Fruit fly (Drosophila melanogaster) whole organism, prepupa: Measurements from ENCODE around the gene CG14137.

Source experiments
- CG11902 ChIP-seq: fragments of 200-800 bp; sonication (Bioruptor generic); optimal IDR thresholded peaks from 3 replicates; lab custom pipeline; 2016; ENCODE audit warnings: missing biosample characterization, missing genetic modification characterization
- CG16779 ChIP-seq: fragments of 200-800 bp; sonication (Bioruptor generic); optimal IDR thresholded peaks from 3 replicates; lab custom pipeline; 2017; ENCODE audit warnings: missing biosample characterization, mild to moderate bottlenecking, missing genetic modification characterization
- Ets96B ChIP-seq: fragments of 200-800 bp; optimal IDR thresholded peaks from 2 replicates; lab custom pipeline; 2019; ENCODE audit warnings: missing biosample characterization, mild to moderate bottlenecking, missing genetic modification characterization, moderate library complexity
- Hr39 ChIP-seq: fragments of 200-800 bp; sonication (Bioruptor generic); optimal IDR thresholded peaks from 2 replicates; lab custom pipeline; 2016; ENCODE audit warnings: missing biosample characterization, missing genetic modification characterization
- acj6 ChIP-seq: fragments of 200-800 bp; sonication (Bioruptor generic); optimal IDR thresholded peaks from 3 replicates; lab custom pipeline; 2016; ENCODE audit warnings: missing biosample characterization, missing genetic modification characterization
- fd59A ChIP-seq: fragments of 200-800 bp; sonication (Bioruptor generic); optimal IDR thresholded peaks from 2 replicates; lab custom pipeline; 2017; ENCODE audit warnings: missing biosample characterization, mild to moderate bottlenecking, missing genetic modification characterization, missing genetic modification reagents
- net ChIP-seq: fragments of 200-800 bp; sonication (Bioruptor generic); optimal IDR thresholded peaks from 3 replicates; lab custom pipeline; 2016; ENCODE audit warnings: missing biosample characterization, missing genetic modification characterization
- salr ChIP-seq, 2 experiments: fragments of 200-800 bp; sonication (Bioruptor generic); optimal IDR thresholded peaks; 3 replicates each; lab custom pipeline; 2016 to 2018; ENCODE audit warnings: missing biosample characterization in 2 of 2, missing genetic modification characterization in 2 of 2, mild to moderate bottlenecking in 1 of 2
- spab ChIP-seq: fragments of 200-800 bp; sonication (Bioruptor generic); optimal IDR thresholded peaks from 2 replicates; lab custom pipeline; 2017; ENCODE audit warnings: missing biosample characterization, mild to moderate bottlenecking, missing genetic modification characterization, missing genetic modification reagents

dm6 chr3L:11634551-11634950 lies 34.7 kb upstream of the CG14137 start:
- TF ChIP-seq salr (GFP tag; optimal IDR thresholded peaks at IDR 0.05; lab: Kevin White, UChicago) (no peak), spab (GFP tag; lab: Kevin White, UChicago) (peak; percentile 58), fd59A (GFP tag; lab: Kevin White, UChicago) (peak; percentile 2), CG16779 (tag; lab: Kevin White, UChicago) (peak; percentile 82), Ets96B (tag; lab: Kevin White, UChicago) (peak; percentile 75), Hr39 (GFP tag; lab: Kevin White, UChicago) (no peak), net (peak; percentile 50), acj6 (GFP tag; lab: Kevin White, UChicago) (no peak), CG11902 (GFP tag; lab: Kevin White, UChicago) (no peak)
